Worm (Caenorhabditis elegans): ENCODE data around the gene F21C10.3.

The F21C10.3 gene

ce11 chrV:9175218-9175837, 47.5 kb downstream of the F21C10.3 start, which contains the start of gene spas-1 (continued):
- TF ChIP-seq cebp-1 (GFP tag; IDR thresholded peaks at IDR 0.05) (0 out of 2 replicates have a peak, but pooled peaks have one; percentile 37), cebp-1 (tag; optimal IDR thresholded peaks at IDR 0.05) (peak; percentile 89), akir-1 (GFP tag; optimal IDR thresholded peaks at IDR 0.05) (no peak), egl-18 (GFP tag; IDR thresholded peaks at IDR 0.05) (no peak), F49E8.2 (tag; optimal IDR thresholded peaks at IDR 0.05; ENCODE audit: insufficient read depth) (no peak), ceh-58 (GFP tag; IDR thresholded peaks at IDR 0.05) (no peak), gei-17 (GFP tag; optimal IDR thresholded peaks at IDR 0.05) (peak; percentile 19), ceh-79 (tag; optimal IDR thresholded peaks at IDR 0.05) (no peak), hlh-26 (GFP tag; conservative IDR thresholded peaks at IDR 0.05) (no peak), zim-3 (tag; optimal IDR thresholded peaks at IDR 0.05) (no peak), dpl-1 (GFP tag; optimal IDR thresholded peaks at IDR 0.05) (peak; percentile 91), C06A6.2 (GFP tag; conservative IDR thresholded peaks at IDR 0.05) (peak; percentile 69), sdz-38 (tag; optimal IDR thresholded peaks at IDR 0.05) (no peak), hrde-1 (tag; optimal IDR thresholded peaks at IDR 0.05; ENCODE audit: borderline replicate concordance) (no peak), F10E7.11 (tag; optimal IDR thresholded peaks at IDR 0.05) (no peak), nfya-1 (tag; optimal IDR thresholded peaks at IDR 0.05; ENCODE audit: borderline replicate concordance, insufficient read depth) (no peak), ceh-100 (GFP tag; IDR thresholded peaks at IDR 0.05) (peak; percentile 34; the same call in 1 of the 2 replicates), K12H6.12 (tag; optimal IDR thresholded peaks at IDR 0.05) (peak; percentile 48), ztf-28 (GFP tag; IDR thresholded peaks at IDR 0.05) (no peak), somi-1 (GFP tag; optimal IDR thresholded peaks at IDR 0.05) (peak; percentile 25), dox-1 (GFP tag; IDR thresholded peaks at IDR 0.05) (peak; percentile 85), lin-26 (GFP tag; IDR thresholded peaks at IDR 0.05) (no peak), nhr-179 (tag; optimal IDR thresholded peaks at IDR 0.05) (no peak), B0261.1 (tag; optimal IDR thresholded peaks at IDR 0.05) (no peak), ceh-91 (GFP tag; IDR thresholded peaks at IDR 0.05) (no peak), pbrm-1 (GFP tag; IDR thresholded peaks at IDR 0.05) (peak; percentile 83; the same call in 1 of the 2 replicates), ccch-3 (GFP tag; optimal IDR thresholded peaks at IDR 0.05) (no peak), ztf-3 (GFP tag; optimal IDR thresholded peaks at IDR 0.05) (no peak), efl-1 (GFP tag; optimal IDR thresholded peaks at IDR 0.05) (peak; percentile 79), nhr-90 (tag; optimal IDR thresholded peaks at IDR 0.05) (no peak), F37B4.10 (GFP tag; IDR thresholded peaks at IDR 0.05) (no peak), mxl-1 (tag; optimal IDR thresholded peaks at IDR 0.05) (no peak), tbx-9 (tag; optimal IDR thresholded peaks at IDR 0.05; ENCODE audit: borderline replicate concordance) (no peak), let-607 (tag; optimal IDR thresholded peaks at IDR 0.05) (peak in 1 of 2 experiments; percentile 47), ztf-25 (GFP tag; IDR thresholded peaks at IDR 0.05) (no peak), ceh-27 (GFP tag; optimal IDR thresholded peaks at IDR 0.05) (peak; percentile 56), him-1 (tag; optimal IDR thresholded peaks at IDR 0.05) (peak; percentile 7), Y53G8AR.9 (GFP tag; conservative IDR thresholded peaks at IDR 0.05) (0 out of 2 replicates have a peak, but pooled peaks have one; percentile 22), snpc-4 (GFP tag; optimal IDR thresholded peaks at IDR 0.05) (no peak), snpc-4 (tag; optimal IDR thresholded peaks at IDR 0.05) (peak in 1 of 4 experiments; percentile 76), madf-8 (GFP tag; conservative IDR thresholded peaks at IDR 0.05) (no peak; the same call in 1 of the 2 replicates), xnd-1 (tag; optimal IDR thresholded peaks at IDR 0.05) (peak; percentile 40), Y67H2A.10 (GFP tag; conservative IDR thresholded peaks at IDR 0.05) (no peak), madf-10 (tag; optimal IDR thresholded peaks at IDR 0.05) (peak; percentile 52), tlf-1 (GFP tag; optimal IDR thresholded peaks at IDR 0.05) (peak; percentile 68), hlh-12 (tag; optimal IDR thresholded peaks at IDR 0.05) (no peak), F22D6.2 (tag; optimal IDR thresholded peaks at IDR 0.05) (peak; percentile 26), K11D2.4 (GFP tag; IDR thresholded peaks at IDR 0.05) (peak; percentile 40; the same call in 1 of the 2 replicates)

All from whole organism, young adult.